Worm (Caenorhabditis elegans) whole organism, mixed stage, embryonic: ENCODE measurements around the gene F49F1.14.

Experiments
- ces-1 ChIP-seq: fragments of 150-350 bp; optimal IDR thresholded peaks from 2 replicates; lab custom pipeline; 2014; ENCODE audit warnings: missing biosample characterization, missing genetic modification reagents, missing genetic modification characterization
- elt-1 ChIP-seq: sonication (generic microtip); optimal IDR thresholded peaks from 2 replicates; lab custom pipeline; 2017; ENCODE audit warnings: missing genetic modification characterization, mild to moderate bottlenecking, missing compliant biosample characterization, antibody characterized with exemption, moderate library complexity, borderline replicate concordance; ENCODE audit not compliant: insufficient read depth
- ham-2 ChIP-seq: fragments of 200-800 bp; sonication (Bioruptor generic); optimal IDR thresholded peaks from 2 replicates; lab custom pipeline; 2018; ENCODE audit warnings: mild to moderate bottlenecking, missing genetic modification characterization, missing compliant biosample characterization
- mls-2 ChIP-seq: sonication (generic microtip); optimal IDR thresholded peaks from 2 replicates; lab custom pipeline; 2016; ENCODE audit warnings: mild to moderate bottlenecking, missing genetic modification characterization, moderate library complexity, missing compliant biosample characterization
- nhr-2 ChIP-seq: fragments of 150-350 bp; optimal IDR thresholded peaks from 2 replicates; lab custom pipeline; 2014; ENCODE audit warnings: missing biosample characterization, missing genetic modification characterization
- nhr-237 ChIP-seq: fragments of 150-350 bp; optimal IDR thresholded peaks from 2 replicates; lab custom pipeline; 2014; ENCODE audit warnings: missing biosample characterization, missing genetic modification characterization
- nhr-28 ChIP-seq: fragments of 150-350 bp; optimal IDR thresholded peaks from 2 replicates; lab custom pipeline; 2014; ENCODE audit warnings: missing biosample characterization, missing genetic modification characterization
- nhr-76 ChIP-seq: sonication (generic microtip); optimal IDR thresholded peaks from 2 replicates; lab custom pipeline; 2017; ENCODE audit warnings: missing biosample characterization, missing genetic modification characterization
- sem-2 ChIP-seq: fragments of 200-800 bp; sonication (Bioruptor generic); optimal IDR thresholded peaks from 2 replicates; lab custom pipeline; 2018; ENCODE audit warnings: mild to moderate bottlenecking, missing genetic modification characterization, missing compliant biosample characterization
- snpc-4 ChIP-seq: fragments of 150-350 bp; optimal IDR thresholded peaks from 2 replicates; lab custom pipeline; 2014; ENCODE audit warnings: missing biosample characterization, missing genetic modification characterization
- unc-39 ChIP-seq: fragments of 150-350 bp; optimal IDR thresholded peaks from 2 replicates; lab custom pipeline; 2014; ENCODE audit warnings: missing biosample characterization, missing genetic modification characterization
- ztf-11 ChIP-seq: fragments of 150-350 bp; optimal IDR thresholded peaks from 2 replicates; lab custom pipeline; 2014; ENCODE audit warnings: missing biosample characterization, missing genetic modification characterization

ce11 chrIV:4096940-4097339 lies 15.3 kb downstream of the F49F1.14 start:
- TF ChIP-seq snpc-4 (no peak), nhr-76 (tag; lab: Kevin White, UChicago) (no peak), nhr-237 (tag; lab: Kevin White, UChicago) (no peak), nhr-28 (tag; lab: Kevin White, UChicago) (no peak), ham-2 (GFP tag; lab: Kevin White, UChicago) (no peak), mls-2 (tag; lab: Kevin White, UChicago) (no peak), unc-39 (tag; lab: Kevin White, UChicago) (no peak), ztf-11 (tag; lab: Kevin White, UChicago) (no peak), elt-1 (tag; lab: Kevin White, UChicago) (no peak), ces-1 (GFP tag; lab: Kevin White, UChicago) (no peak), nhr-2 (tag; lab: Kevin White, UChicago) (no peak), sem-2 (no peak)
